Worm (Caenorhabditis elegans): ENCODE results near the gene ZC204.14.

ZC204.14 gene

ce11 chrII:1613972-1614371 lies 48.8 kb downstream of the ZC204.14 start, which contains the start of gene fbxa-164:
Gene fbxa-164 (minus strand): TSS chrII:1614072.
- TF ChIP-seq flt-1 (GFP tag; IDR thresholded peaks at IDR 0.05), result no peak
- no peak for TF ChIP-seq tab-1 (GFP tag; IDR thresholded peaks at IDR 0.05)
- no peak for TF ChIP-seq T22C8.4 (GFP tag; IDR thresholded peaks at IDR 0.05)
- no peak for TF ChIP-seq ztf-23 (GFP tag; IDR thresholded peaks at IDR 0.05)
- TF ChIP-seq med-1 (GFP tag; optimal IDR thresholded peaks at IDR 0.05; ENCODE audit: insufficient read depth), result no peak
- no peak for TF ChIP-seq cog-1 (tag; optimal IDR thresholded peaks at IDR 0.05)
- TF ChIP-seq ref-1 (GFP tag; conservative IDR thresholded peaks at IDR 0.05), result no peak

All from whole organism, midembryonic.